Fruit fly (Drosophila melanogaster) Kc167 (cell line): ENCODE data around the gene CG12253.

Experiments
- Myc ChIP-seq: fragments of >200 bp; optimal IDR thresholded peaks from 2 replicates; lab custom pipeline; 2017; ENCODE audit warnings: missing external identifiers
- Sin3A ChIP-seq: fragments of >200 bp; optimal IDR thresholded peaks from 2 replicates; lab custom pipeline; 2018; ENCODE audit warnings: missing external identifiers
- h ChIP-seq: fragments of >200 bp; optimal IDR thresholded peaks from 3 replicates; lab custom pipeline; 2018; ENCODE audit warnings: missing external identifiers
- insv ChIP-seq: fragments of >200 bp; optimal IDR thresholded peaks from 3 replicates; lab custom pipeline; 2018; ENCODE audit warnings: missing external identifiers
- psq ChIP-seq: fragments of >200 bp; optimal IDR thresholded peaks from 2 replicates; lab custom pipeline; 2017; ENCODE audit warnings: missing external identifiers
- ttk ChIP-seq: sonication (Bioruptor generic); optimal IDR thresholded peaks from 2 replicates; lab custom pipeline; 2017; ENCODE audit warnings: missing external identifiers

CG12253 gene

DNA sequence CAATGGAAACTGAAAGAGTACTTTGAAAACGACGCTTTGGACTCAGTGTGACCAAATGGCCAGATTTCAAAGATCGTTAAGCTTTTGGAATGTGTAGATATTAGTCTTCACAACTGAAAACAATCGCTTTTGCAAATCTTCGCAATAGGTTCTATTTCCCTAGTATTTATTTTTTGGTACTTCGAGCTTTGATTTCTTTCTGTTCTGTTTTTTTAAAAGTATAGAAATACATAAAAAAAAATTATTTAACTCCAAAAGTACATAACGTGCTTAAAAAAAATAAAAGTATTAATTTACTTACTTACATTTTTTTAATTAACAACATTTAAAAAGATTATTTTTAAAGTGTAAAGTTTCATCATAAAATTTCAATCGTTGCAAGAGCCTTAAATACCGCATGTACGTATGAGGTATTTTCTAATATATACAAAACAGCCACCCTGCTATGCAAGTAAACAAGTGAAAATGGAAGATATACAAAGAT lies at the start of gene CG12253, which contains the start of gene piwi:
Gene CG12253, plus strand, starts transcription at position 437 of the 484 bp plus-strand sequence.
Gene piwi, minus strand, starts transcription at position 51 of the 484 bp plus-strand sequence.
- no peak for TF ChIP-seq Myc (lab: Kevin White, UChicago)
- TF ChIP-seq ttk (lab: Kevin White, UChicago): no peak
- TF ChIP-seq insv (lab: Kevin White, UChicago): no peak
- no peak for TF ChIP-seq psq (lab: Kevin White, UChicago)
- TF ChIP-seq Sin3A (lab: Kevin White, UChicago): no peak
- no peak for TF ChIP-seq h

dm6 chr2L:10940196-10940595 lies 47.4 kb upstream of the CG12253 start:
- TF ChIP-seq Myc (lab: Kevin White, UChicago) (no peak), h (no peak), ttk (lab: Kevin White, UChicago) (no peak), psq (lab: Kevin White, UChicago) (no peak), insv (lab: Kevin White, UChicago) (no peak), Sin3A (lab: Kevin White, UChicago) (no peak)

dm6 chr2L:10963979-10964378 lies 23.6 kb upstream of the CG12253 start, which contains the start of gene dpr2:
TSS of gene dpr2 (minus strand) at chr2L:10964153.
- TF ChIP-seq ttk (lab: Kevin White, UChicago): no peak
- TF ChIP-seq psq (lab: Kevin White, UChicago): no peak
- TF ChIP-seq Myc (lab: Kevin White, UChicago): no peak
- TF ChIP-seq insv (lab: Kevin White, UChicago): no peak
- TF ChIP-seq Sin3A (lab: Kevin White, UChicago): no peak
- no peak for TF ChIP-seq h

DNA sequence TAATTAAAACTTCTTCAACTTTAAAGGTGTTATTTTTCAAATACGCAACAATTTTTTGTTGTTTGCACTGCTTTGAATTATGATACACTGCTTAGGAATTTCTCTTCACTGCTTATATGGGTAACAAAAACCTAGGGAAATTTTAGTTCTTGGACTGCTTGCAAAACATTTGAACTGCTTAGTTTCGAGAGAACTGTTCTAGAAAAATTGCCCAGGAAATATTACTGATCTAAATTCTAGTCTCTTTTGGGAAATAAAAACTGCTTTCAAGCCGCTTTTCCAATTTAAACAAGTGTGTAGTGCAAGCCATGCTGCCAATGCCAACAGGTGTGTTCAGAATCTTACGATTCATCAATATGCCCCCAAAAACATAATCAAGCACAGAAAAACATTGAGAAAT lies 23.1 kb upstream of the CG12253 start:
- TF ChIP-seq Sin3A (lab: Kevin White, UChicago): no peak

DNA sequence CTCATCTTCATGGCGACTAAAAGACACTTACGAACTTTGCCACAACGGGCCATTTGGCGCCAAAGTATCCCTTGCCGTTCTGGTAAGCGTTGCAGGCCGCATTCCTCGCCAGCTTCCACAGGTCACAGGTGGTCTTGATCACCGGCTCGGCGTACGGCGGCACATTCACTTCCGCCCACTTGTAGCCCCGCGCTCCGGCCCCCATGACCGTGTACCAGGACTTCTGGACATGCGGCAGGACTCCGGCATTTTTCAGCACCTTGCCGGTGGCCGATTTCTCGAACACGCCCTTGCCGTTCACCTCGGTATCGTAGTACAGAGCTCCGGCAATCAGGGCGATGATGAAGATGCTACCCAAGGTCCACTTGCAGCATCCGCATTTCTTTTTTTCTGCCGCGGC lies 21.6 kb upstream of the CG12253 start:
- TF ChIP-seq Sin3A (lab: Kevin White, UChicago): no peak
- TF ChIP-seq h: no peak
- no peak for TF ChIP-seq ttk (lab: Kevin White, UChicago)
- no peak for TF ChIP-seq Myc (lab: Kevin White, UChicago)
- no peak for TF ChIP-seq psq (lab: Kevin White, UChicago)
- no peak for TF ChIP-seq insv (lab: Kevin White, UChicago)

DNA sequence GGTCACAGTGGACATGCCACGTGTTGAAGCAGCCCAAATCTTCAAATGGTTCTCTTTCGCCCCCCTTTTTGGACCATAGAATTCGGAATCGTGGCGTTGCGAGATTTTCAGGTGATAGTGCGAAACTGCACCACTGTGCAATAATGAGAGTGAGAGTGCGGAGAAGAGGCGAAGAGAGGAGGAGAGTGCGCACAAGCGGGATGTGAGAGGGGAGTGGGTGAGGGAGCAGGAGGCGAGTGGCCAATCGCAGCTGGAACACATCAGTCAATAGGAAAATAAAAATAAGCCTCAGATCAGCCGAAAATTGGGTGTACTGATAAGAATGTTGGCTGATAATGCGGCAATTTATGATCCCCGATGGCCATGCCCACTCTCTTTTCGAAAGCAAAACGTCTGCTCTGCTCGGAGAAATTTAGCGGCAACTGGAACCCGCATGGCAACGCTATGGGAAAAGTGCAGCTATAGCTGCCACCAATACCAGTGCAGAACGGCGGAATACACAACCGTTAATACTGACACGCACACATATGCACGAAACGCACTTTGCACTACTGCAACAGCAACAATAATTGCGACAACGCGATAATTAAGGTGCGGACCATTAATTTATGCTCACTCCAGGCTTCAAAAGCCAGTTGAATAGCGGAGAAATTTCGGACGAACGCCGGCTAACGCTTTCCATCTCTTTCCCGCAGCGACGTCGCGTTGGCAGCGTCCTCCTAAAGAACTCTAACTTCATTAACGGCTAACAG lies 20.2 kb upstream of the CG12253 start:
- TF ChIP-seq psq (lab: Kevin White, UChicago) (no peak), h (no peak), ttk (lab: Kevin White, UChicago) (no peak), Myc (lab: Kevin White, UChicago) (no peak), insv (lab: Kevin White, UChicago) (no peak), Sin3A (lab: Kevin White, UChicago) (no peak)

DNA sequence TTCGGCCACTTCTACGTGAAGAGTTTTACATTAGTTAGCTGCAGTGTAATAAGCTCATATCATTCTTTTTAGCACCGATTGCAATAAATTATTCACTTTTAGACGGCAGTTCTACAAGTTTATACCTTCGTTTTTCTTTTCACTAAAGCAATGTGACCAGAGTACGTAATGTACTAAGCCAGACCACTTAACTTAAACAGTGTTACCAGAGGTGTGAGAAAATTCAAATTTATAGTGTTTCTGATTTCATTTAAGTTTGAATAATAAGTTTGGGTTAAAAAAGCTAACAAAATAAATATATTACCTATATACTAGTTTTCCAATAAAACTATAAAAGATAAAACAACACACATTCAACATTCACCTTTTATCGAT lies 19.6 kb upstream of the CG12253 start:
- no peak for TF ChIP-seq h
- no peak for TF ChIP-seq Myc (lab: Kevin White, UChicago)
- no peak for TF ChIP-seq psq (lab: Kevin White, UChicago)
- no peak for TF ChIP-seq ttk (lab: Kevin White, UChicago)

- TF ChIP-seq h: no peak
- TF ChIP-seq ttk (lab: Kevin White, UChicago): no peak
- no peak for TF ChIP-seq insv (lab: Kevin White, UChicago)
- no peak for TF ChIP-seq Myc (lab: Kevin White, UChicago)
- TF ChIP-seq Sin3A (lab: Kevin White, UChicago): no peak
- no peak for TF ChIP-seq psq (lab: Kevin White, UChicago)
Measured at dm6 chr2L:10970134-10970533, 17.5 kb upstream of the CG12253 start, which contains the start of the genes Tmem214 and YL-1. TSS of gene Tmem214 (minus strand) at chr2L:10970275. TSS of gene YL-1 (plus strand) at chr2L:10970443.

- TF ChIP-seq Sin3A (lab: Kevin White, UChicago) (no peak), insv (lab: Kevin White, UChicago) (no peak), psq (lab: Kevin White, UChicago) (no peak), h (no peak), Myc (lab: Kevin White, UChicago) (no peak), ttk (lab: Kevin White, UChicago) (no peak)
Measured at dm6 chr2L:10972224-10972623, 15.4 kb upstream of the CG12253 start, which contains the start of gene CG16743. TSS of gene CG16743 (plus strand) at chr2L:10972280.

DNA sequence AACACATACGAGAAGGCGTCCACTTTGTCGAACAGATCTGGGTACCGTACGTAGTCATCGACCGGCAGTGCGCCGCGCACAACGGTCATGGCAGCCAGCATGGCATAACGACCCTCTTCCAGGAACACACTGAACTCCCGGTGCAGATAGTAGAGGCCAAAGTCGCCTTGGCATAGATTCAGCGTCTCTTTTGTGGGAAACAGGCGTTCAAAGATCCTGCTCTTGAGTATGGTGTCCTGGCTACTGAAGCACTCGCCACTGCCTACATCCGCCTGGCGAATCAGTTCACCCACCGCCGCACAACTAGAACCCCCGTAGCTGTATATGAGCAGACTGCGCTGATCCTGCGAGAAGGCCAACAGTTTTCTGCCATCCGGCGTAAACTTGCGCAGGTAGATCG lies 13.0 kb upstream of the CG12253 start:
- TF ChIP-seq Myc (lab: Kevin White, UChicago) (no peak), insv (lab: Kevin White, UChicago) (no peak), h (no peak), psq (lab: Kevin White, UChicago) (no peak), Sin3A (lab: Kevin White, UChicago) (no peak), ttk (lab: Kevin White, UChicago) (no peak)

DNA sequence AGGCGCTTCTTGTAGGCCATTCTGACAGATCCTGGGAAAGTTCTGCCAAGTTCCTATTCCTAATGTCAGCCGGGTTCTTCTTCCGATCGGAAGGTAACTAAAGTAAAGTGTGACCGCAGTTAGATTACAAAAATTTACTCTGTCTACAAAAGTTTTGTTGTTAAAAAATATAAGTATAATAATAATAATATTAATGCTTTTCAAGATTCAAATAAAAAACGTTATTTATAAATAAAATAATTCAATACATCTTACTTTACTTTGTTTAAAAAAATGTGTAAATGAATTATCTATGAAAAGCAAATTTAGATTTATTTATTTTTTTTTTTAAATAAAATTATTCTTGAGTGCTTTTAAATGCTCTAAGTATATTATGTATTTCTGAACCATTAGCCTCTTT lies 12.4 kb upstream of the CG12253 start, which contains the start of gene abo:
Gene abo, minus strand, starts transcription at position 101 of the 400 bp plus-strand sequence.
- no peak for TF ChIP-seq insv (lab: Kevin White, UChicago)
- TF ChIP-seq Myc (lab: Kevin White, UChicago): no peak
- no peak for TF ChIP-seq ttk (lab: Kevin White, UChicago)
- no peak for TF ChIP-seq psq (lab: Kevin White, UChicago)
- no peak for TF ChIP-seq Sin3A (lab: Kevin White, UChicago)
- no peak for TF ChIP-seq h
